Worm (Caenorhabditis elegans) whole organism, late embryonic: ENCODE measurements around the gene moa-1.

Experiments used
- K02D7.2 ChIP-seq: sonication (generic microtip); optimal IDR thresholded peaks from 2 replicates; lab custom pipeline; 2017; ENCODE audit warnings: mild to moderate bottlenecking, missing genetic modification characterization, missing compliant biosample characterization
- K09A11.1 ChIP-seq: sonication (generic microtip); optimal IDR thresholded peaks from 2 replicates; lab custom pipeline; 2017; ENCODE audit warnings: antibody characterized with exemption, mild to moderate bottlenecking, missing genetic modification characterization, missing compliant biosample characterization; ENCODE audit not compliant: insufficient read depth
- T23F11.4 ChIP-seq: fragments of 200-800 bp; sonication (Bioruptor generic); optimal IDR thresholded peaks from 2 replicates; lab custom pipeline; 2018; ENCODE audit warnings: mild to moderate bottlenecking, missing genetic modification characterization, missing compliant biosample characterization
- ceh-14 ChIP-seq: sonication (generic microtip); optimal IDR thresholded peaks from 2 replicates; lab custom pipeline; 2016; ENCODE audit warnings: missing genotype, missing genetic modification characterization, missing compliant biosample characterization
- ceh-18 ChIP-seq: sonication (generic microtip); optimal IDR thresholded peaks from 2 replicates; lab custom pipeline; 2016; ENCODE audit warnings: missing genetic modification characterization, missing compliant biosample characterization
- ceh-19 ChIP-seq: fragments of 200-800 bp; sonication (Bioruptor generic); optimal IDR thresholded peaks from 2 replicates; lab custom pipeline; 2018; ENCODE audit warnings: mild to moderate bottlenecking, missing genetic modification characterization, missing compliant biosample characterization
- ceh-24 ChIP-seq: sonication (generic microtip); optimal IDR thresholded peaks from 2 replicates; lab custom pipeline; 2016; ENCODE audit warnings: mild to moderate bottlenecking, missing genetic modification characterization, missing compliant biosample characterization
- ceh-31 ChIP-seq: sonication (generic microtip); optimal IDR thresholded peaks from 2 replicates; lab custom pipeline; 2016; ENCODE audit warnings: missing genetic modification characterization, missing compliant biosample characterization
- ceh-34 ChIP-seq: sonication (generic microtip); optimal IDR thresholded peaks from 2 replicates; lab custom pipeline; 2016; ENCODE audit warnings: mild to moderate bottlenecking, missing genetic modification characterization, missing compliant biosample characterization
- ceh-45 ChIP-seq: fragments of 200-800 bp; sonication (Bioruptor generic); IDR thresholded peaks from 2 replicates; pipeline ENCODE4 v1.3.6; 2022; ENCODE audit warnings: missing genetic modification reagents, missing genetic modification characterization, missing compliant biosample characterization
- ceh-48 ChIP-seq: sonication (generic microtip); optimal IDR thresholded peaks from 2 replicates; lab custom pipeline; 2016; ENCODE audit warnings: missing genetic modification characterization, inconsistent platforms, missing compliant biosample characterization
- ceh-6 ChIP-seq: fragments of 200-800 bp; sonication (Bioruptor generic); optimal IDR thresholded peaks from 2 replicates; lab custom pipeline; 2018; ENCODE audit warnings: mild to moderate bottlenecking, missing genetic modification characterization, missing compliant biosample characterization
- che-1 ChIP-seq: sonication (generic microtip); optimal IDR thresholded peaks from 2 replicates; lab custom pipeline; 2016; ENCODE audit warnings: mild to moderate bottlenecking, missing genetic modification characterization, missing compliant biosample characterization
- dve-1 ChIP-seq: sonication (generic microtip); optimal IDR thresholded peaks from 2 replicates; lab custom pipeline; 2017; ENCODE audit warnings: antibody characterized with exemption, mild to moderate bottlenecking, missing genetic modification characterization, missing compliant biosample characterization
- elt-2 ChIP-seq: sonication (generic microtip); optimal IDR thresholded peaks from 2 replicates; lab custom pipeline; 2016; ENCODE audit warnings: missing genetic modification reagents, missing genetic modification characterization, missing compliant biosample characterization
- ets-4 ChIP-seq: sonication (generic microtip); optimal IDR thresholded peaks from 2 replicates; lab custom pipeline; 2016; ENCODE audit warnings: missing genetic modification characterization, missing compliant biosample characterization
- fkh-6 ChIP-seq: sonication (generic microtip); optimal IDR thresholded peaks from 2 replicates; lab custom pipeline; 2016; ENCODE audit warnings: missing genetic modification characterization, missing compliant biosample characterization
- gmeb-2 ChIP-seq: sonication (generic microtip); optimal IDR thresholded peaks from 2 replicates; lab custom pipeline; 2016; ENCODE audit warnings: missing genetic modification characterization, inconsistent platforms, missing compliant biosample characterization
- hlh-15 ChIP-seq: sonication (generic microtip); optimal IDR thresholded peaks from 2 replicates; lab custom pipeline; 2016; ENCODE audit warnings: missing genetic modification characterization, missing compliant biosample characterization
- hlh-30 ChIP-seq: sonication (generic microtip); optimal IDR thresholded peaks from 2 replicates; lab custom pipeline; 2017; ENCODE audit warnings: antibody characterized with exemption, missing genetic modification characterization, missing compliant biosample characterization; ENCODE audit not compliant: insufficient read depth
- lin-11 ChIP-seq: fragments of 200-800 bp; sonication (Bioruptor generic); optimal IDR thresholded peaks from 2 replicates; lab custom pipeline; 2018; ENCODE audit warnings: mild to moderate bottlenecking, missing genetic modification characterization, missing compliant biosample characterization
- mec-3 ChIP-seq: sonication (generic microtip); optimal IDR thresholded peaks from 2 replicates; lab custom pipeline; 2016; ENCODE audit warnings: borderline replicate concordance, missing genetic modification characterization, missing compliant biosample characterization
- nfya-1 ChIP-seq: sonication (generic microtip); optimal IDR thresholded peaks from 2 replicates; lab custom pipeline; 2017; ENCODE audit warnings: missing genetic modification characterization, mild to moderate bottlenecking, missing compliant biosample characterization, antibody characterized with exemption, moderate library complexity
- npax-4 ChIP-seq: sonication (generic microtip); optimal IDR thresholded peaks from 2 replicates; lab custom pipeline; 2016; ENCODE audit warnings: missing genetic modification characterization, missing compliant biosample characterization
- pat-9 ChIP-seq: fragments of 200-800 bp; sonication (Bioruptor generic); optimal IDR thresholded peaks from 2 replicates; lab custom pipeline; 2018; ENCODE audit warnings: mild to moderate bottlenecking, missing genetic modification characterization, moderate library complexity, missing compliant biosample characterization
- pax-1 ChIP-seq: fragments of 150-350 bp; optimal IDR thresholded peaks from 2 replicates; lab custom pipeline; 2014; ENCODE audit warnings: missing biosample characterization, missing genetic modification characterization
- pha-4 ChIP-seq: fragments of 150-350 bp; optimal IDR thresholded peaks from 2 replicates; lab custom pipeline; 2018; ENCODE audit warnings: missing biosample characterization, missing genetic modification reagents, missing genetic modification characterization
- pqm-1 ChIP-seq: sonication (generic microtip); optimal IDR thresholded peaks from 2 replicates; lab custom pipeline; 2016; ENCODE audit warnings: missing genetic modification characterization, missing compliant biosample characterization
- ref-2 ChIP-seq: sonication (generic microtip); optimal IDR thresholded peaks from 2 replicates; lab custom pipeline; 2016; ENCODE audit warnings: missing genetic modification characterization, missing compliant biosample characterization
- rnt-1 ChIP-seq: sonication (generic microtip); optimal IDR thresholded peaks from 2 replicates; lab custom pipeline; 2016; ENCODE audit warnings: missing genetic modification characterization, missing compliant biosample characterization
- tbx-2 ChIP-seq: sonication (generic microtip); optimal IDR thresholded peaks from 2 replicates; lab custom pipeline; 2016; ENCODE audit warnings: missing genetic modification characterization, missing compliant biosample characterization
- tbx-7 ChIP-seq: sonication (generic microtip); optimal IDR thresholded peaks from 2 replicates; lab custom pipeline; 2016; ENCODE audit warnings: missing genotype, missing genetic modification characterization, missing compliant biosample characterization
- unc-3 ChIP-seq, 2 experiments: fragments of 200-800 bp in 1 of 2; sonication (Bioruptor generic) in 1 of 2; sonication (generic microtip) in 1 of 2; conservative IDR thresholded peaks in 1 of 2; optimal IDR thresholded peaks in 1 of 2; 2 replicates each; pipeline versions ENCODE4 v1.3.6 to Lab custom; 2016 to 2022; ENCODE audit warnings: missing compliant biosample characterization in 2 of 2, missing genetic modification characterization in 2 of 2, missing genetic modification reagents in 1 of 2
- unc-42 ChIP-seq: sonication (generic microtip); optimal IDR thresholded peaks from 2 replicates; lab custom pipeline; 2016; ENCODE audit warnings: missing genotype, missing genetic modification characterization, missing compliant biosample characterization
- unc-55 ChIP-seq: sonication (generic microtip); optimal IDR thresholded peaks from 2 replicates; lab custom pipeline; 2017; ENCODE audit warnings: missing biosample characterization, missing genetic modification reagents, missing genetic modification characterization
- ztf-16 ChIP-seq: sonication (generic microtip); optimal IDR thresholded peaks from 2 replicates; lab custom pipeline; 2017; ENCODE audit warnings: missing genetic modification characterization, missing compliant biosample characterization

Gene moa-1

DNA sequence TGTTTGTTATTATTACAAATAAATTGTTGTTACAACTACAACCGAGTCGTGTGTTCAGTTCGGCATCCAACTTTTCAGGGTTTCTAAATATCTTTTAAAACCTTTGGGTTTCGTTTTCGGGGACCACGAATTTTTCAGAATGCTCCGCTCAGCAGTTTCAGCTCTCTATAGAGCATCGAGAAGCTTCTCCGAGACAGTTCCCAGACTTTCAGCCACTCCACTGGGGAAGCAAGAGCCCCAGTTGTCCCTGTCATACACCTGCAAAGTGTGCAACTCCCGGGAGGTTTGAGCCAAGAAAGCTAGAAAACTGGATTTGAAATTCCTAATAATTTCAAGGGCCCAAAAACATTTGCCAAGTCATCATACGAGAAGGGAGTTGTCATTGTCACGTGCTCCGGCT, 18.3 kb downstream of the moa-1 start, which contains the start of gene F53A3.7:
Gene F53A3.7, plus strand, starts transcription at position 139 of the 400 bp plus-strand sequence.
- no peak for TF ChIP-seq gmeb-2
- TF ChIP-seq ref-2 (tag; lab: Kevin White, UChicago): no peak
- TF ChIP-seq che-1 (tag; lab: Kevin White, UChicago): no peak
- TF ChIP-seq K09A11.1 (tag; lab: Kevin White, UChicago): no peak
- no peak for TF ChIP-seq unc-3 (GFP tag; conservative IDR thresholded peaks at IDR 0.05; lab: Robert Waterston, UW)
- no peak for TF ChIP-seq unc-3 (tag; optimal IDR thresholded peaks at IDR 0.05; lab: Kevin White, UChicago)
- TF ChIP-seq ztf-16: no peak
- TF ChIP-seq lin-11 (tag; lab: Kevin White, UChicago): no peak
- no peak for TF ChIP-seq nfya-1
- no peak for TF ChIP-seq elt-2 (tag; lab: Kevin White, UChicago)

DNA sequence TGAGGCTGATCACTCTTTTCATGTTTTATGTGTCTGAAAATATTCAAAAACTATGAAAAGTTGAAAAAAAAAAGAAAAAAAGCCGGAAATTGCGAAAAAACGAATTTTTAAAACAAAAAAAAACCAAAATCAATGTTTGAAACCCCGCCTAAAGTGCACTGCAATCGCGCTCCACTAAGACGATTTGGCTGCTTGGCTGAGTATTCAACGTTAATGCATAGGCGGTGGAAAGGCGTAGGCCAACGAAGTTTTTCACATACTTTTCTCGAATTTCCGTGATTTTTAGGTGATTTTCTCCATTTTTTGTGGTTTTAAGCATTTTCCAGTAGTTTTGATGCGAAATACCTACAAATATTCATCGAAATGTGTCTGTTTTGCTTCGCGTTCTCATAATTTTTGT, 19.5 kb downstream of the moa-1 start, which contains the start of the genes polh-1 and rps-22:
Gene polh-1, minus strand, starts transcription at position 34 of the 400 bp plus-strand sequence.
Gene rps-22, plus strand, starts transcription at position 300 of the 400 bp plus-strand sequence.
- TF ChIP-seq T23F11.4 (GFP tag; lab: Kevin White, UChicago) (no peak), dve-1 (tag; lab: Kevin White, UChicago) (peak; percentile 72), pha-4 (no peak), ceh-45 (GFP tag; lab: Robert Waterston, UW) (0 out of 2 replicates have a peak, but pooled peaks have one; percentile 27), ceh-31 (tag; lab: Kevin White, UChicago) (peak; percentile 79), ets-4 (tag; lab: Kevin White, UChicago) (peak; percentile 20), unc-42 (tag; lab: Kevin White, UChicago) (peak; percentile 78), hlh-30 (tag; lab: Kevin White, UChicago) (peak; percentile 46), elt-2 (tag; lab: Kevin White, UChicago) (peak; percentile 54), ztf-16 (peak; percentile 22), pat-9 (no peak), rnt-1 (tag; lab: Kevin White, UChicago) (peak; percentile 38), ref-2 (tag; lab: Kevin White, UChicago) (peak; percentile 38), pax-1 (peak; percentile 81), ceh-48 (tag; lab: Kevin White, UChicago) (peak; percentile 68), ceh-19 (no peak), tbx-2 (tag; lab: Kevin White, UChicago) (peak; percentile 55), ceh-34 (tag; lab: Kevin White, UChicago) (peak; percentile 42), pqm-1 (tag; lab: Kevin White, UChicago) (no peak), ceh-18 (tag; lab: Kevin White, UChicago) (peak; percentile 82), nfya-1 (peak; percentile 82)

DNA sequence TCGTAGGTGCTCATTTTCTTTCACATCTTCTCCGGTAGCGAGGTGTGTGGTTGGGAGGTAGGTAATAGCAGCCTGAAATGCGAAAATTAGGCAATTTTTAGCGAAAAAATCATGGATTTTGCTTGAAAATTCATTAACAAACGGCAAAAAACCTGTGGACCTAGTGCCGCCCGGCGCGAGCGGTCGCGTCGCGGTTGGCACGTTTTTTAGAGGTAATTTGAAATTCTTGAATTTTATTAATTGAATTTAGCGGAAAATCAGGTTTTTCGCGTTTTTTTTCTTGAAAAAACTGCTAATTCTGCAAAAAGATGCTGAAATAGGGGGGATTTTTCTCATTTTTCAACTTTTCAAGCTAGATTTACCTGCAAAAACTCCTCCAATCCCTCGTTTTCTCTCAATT, 20.3 kb downstream of the moa-1 start:
- TF ChIP-seq ceh-6 (GFP tag; lab: Kevin White, UChicago): no peak
- TF ChIP-seq fkh-6 (tag; lab: Kevin White, UChicago): no peak
- TF ChIP-seq unc-42 (tag; lab: Kevin White, UChicago): no peak
- TF ChIP-seq tbx-7 (tag; lab: Kevin White, UChicago): no peak
- TF ChIP-seq rnt-1 (tag; lab: Kevin White, UChicago): no peak
- no peak for TF ChIP-seq unc-55 (GFP tag; lab: Kevin White, UChicago)
- no peak for TF ChIP-seq ceh-24 (tag; lab: Kevin White, UChicago)
- TF ChIP-seq che-1 (tag; lab: Kevin White, UChicago): no peak
- TF ChIP-seq lin-11 (tag; lab: Kevin White, UChicago): no peak
- no peak for TF ChIP-seq ztf-16
- no peak for TF ChIP-seq hlh-15 (tag; lab: Kevin White, UChicago)
- no peak for TF ChIP-seq K02D7.2 (tag; lab: Kevin White, UChicago)
- TF ChIP-seq ceh-14 (tag; lab: Kevin White, UChicago): no peak
- no peak for TF ChIP-seq npax-4 (tag; lab: Kevin White, UChicago)
- no peak for TF ChIP-seq mec-3 (tag; lab: Kevin White, UChicago)
- TF ChIP-seq pax-1: no peak
